Worm (Caenorhabditis elegans) whole organism, L3 larva: ENCODE results near the gene ZK795.2.

Experiments used
- R02D3.7 ChIP-seq: fragments of 150-350 bp; optimal IDR thresholded peaks from 2 replicates; lab custom pipeline; 2014; ENCODE audit warnings: missing biosample characterization, missing genetic modification characterization
- ZK546.5 ChIP-seq: sonication (generic microtip); optimal IDR thresholded peaks from 2 replicates; lab custom pipeline; 2017; ENCODE audit warnings: missing biosample characterization, missing genetic modification characterization
- ceh-16 ChIP-seq: sonication (generic microtip); optimal IDR thresholded peaks from 2 replicates; lab custom pipeline; 2017; ENCODE audit warnings: missing biosample characterization, missing genetic modification characterization
- ceh-28 ChIP-seq: fragments of 150-350 bp; optimal IDR thresholded peaks from 2 replicates; lab custom pipeline; 2014; ENCODE audit warnings: missing biosample characterization, missing genetic modification reagents, missing genetic modification characterization
- ceh-9 ChIP-seq: sonication (generic microtip); optimal IDR thresholded peaks from 2 replicates; lab custom pipeline; 2018; ENCODE audit warnings: missing biosample characterization, missing genetic modification characterization
- daf-12 ChIP-seq: fragments of 150-350 bp; optimal IDR thresholded peaks from 2 replicates; lab custom pipeline; 2014; ENCODE audit warnings: missing biosample characterization, missing genetic modification reagents, missing genetic modification characterization
- elt-2 ChIP-seq: sonication (generic microtip); optimal IDR thresholded peaks from 2 replicates; lab custom pipeline; 2016; ENCODE audit warnings: missing genetic modification reagents, mild to moderate bottlenecking, missing genetic modification characterization, missing compliant biosample characterization
- elt-3 ChIP-seq, 3 experiments: fragments of 150-350 bp in 1 of 3; sonication (generic microtip) in 2 of 3; optimal IDR thresholded peaks; 2 replicates in 2 of 3; 4 replicates in 1 of 3; lab custom pipeline; 2014 to 2017; ENCODE audit warnings: missing biosample characterization in 3 of 3, missing genetic modification characterization in 3 of 3
- eor-1 ChIP-seq, 2 experiments: fragments of 150-350 bp; optimal IDR thresholded peaks; 2 replicates each; lab custom pipeline; 2014 to 2018; ENCODE audit warnings: missing biosample characterization in 2 of 2, missing genetic modification characterization in 2 of 2
- fkh-10 ChIP-seq: sonication (generic microtip); optimal IDR thresholded peaks from 2 replicates; lab custom pipeline; 2017; ENCODE audit warnings: missing biosample characterization, missing genetic modification reagents, missing genetic modification characterization
- fos-1 ChIP-seq: fragments of 150-350 bp; optimal IDR thresholded peaks from 2 replicates; lab custom pipeline; 2014; ENCODE audit warnings: missing biosample characterization, missing genetic modification characterization
- jun-1 ChIP-seq: fragments of 150-350 bp; optimal IDR thresholded peaks from 2 replicates; lab custom pipeline; 2014; ENCODE audit warnings: missing biosample characterization, missing genetic modification reagents, missing genetic modification characterization
- lin-15B ChIP-seq: fragments of 150-350 bp; optimal IDR thresholded peaks from 2 replicates; lab custom pipeline; 2014; ENCODE audit warnings: missing biosample characterization, missing genetic modification characterization
- lin-39 ChIP-seq: fragments of 150-350 bp; optimal IDR thresholded peaks from 2 replicates; lab custom pipeline; 2018; ENCODE audit warnings: missing biosample characterization, missing genetic modification reagents, missing genetic modification characterization
- mdl-1 ChIP-seq: fragments of 150-350 bp; optimal IDR thresholded peaks from 2 replicates; lab custom pipeline; 2014; ENCODE audit warnings: missing biosample characterization, missing genetic modification characterization
- mml-1 ChIP-seq: fragments of 150-350 bp; sonication (generic microtip); optimal IDR thresholded peaks from 3 replicates; lab custom pipeline; 2014; ENCODE audit warnings: missing biosample characterization, missing genetic modification characterization
- nfya-1 ChIP-seq: sonication (generic microtip); optimal IDR thresholded peaks from 2 replicates; lab custom pipeline; 2017; ENCODE audit warnings: missing genetic modification characterization, mild to moderate bottlenecking, missing compliant biosample characterization, antibody characterized with exemption, moderate library complexity; ENCODE audit not compliant: insufficient read depth
- nhr-11 ChIP-seq: fragments of 150-350 bp; optimal IDR thresholded peaks from 2 replicates; lab custom pipeline; 2014; ENCODE audit warnings: missing biosample characterization, missing genetic modification characterization
- nhr-23 ChIP-seq: fragments of 150-350 bp; optimal IDR thresholded peaks from 2 replicates; lab custom pipeline; 2014; ENCODE audit warnings: missing biosample characterization, missing genetic modification reagents, missing genetic modification characterization
- nhr-237 ChIP-seq: fragments of 150-350 bp; optimal IDR thresholded peaks from 2 replicates; lab custom pipeline; 2014; ENCODE audit warnings: missing biosample characterization, missing genetic modification characterization
- nhr-25 ChIP-seq: sonication (generic microtip); optimal IDR thresholded peaks from 2 replicates; lab custom pipeline; 2017; ENCODE audit warnings: missing biosample characterization, missing genetic modification characterization
- nhr-28 ChIP-seq: fragments of 150-350 bp; optimal IDR thresholded peaks from 2 replicates; lab custom pipeline; 2014; ENCODE audit warnings: missing biosample characterization, missing genetic modification characterization
- nhr-43 ChIP-seq: sonication (generic microtip); optimal IDR thresholded peaks from 2 replicates; lab custom pipeline; 2016; ENCODE audit warnings: mild to moderate bottlenecking, missing genetic modification characterization, missing compliant biosample characterization; ENCODE audit not compliant: poor library complexity, severe bottlenecking
- nhr-67 ChIP-seq: fragments of 150-350 bp; optimal IDR thresholded peaks from 2 replicates; lab custom pipeline; 2014; ENCODE audit warnings: missing biosample characterization, missing genetic modification characterization
- pha-4 ChIP-seq: fragments of 150-350 bp; optimal IDR thresholded peaks from 2 replicates; lab custom pipeline; 2014; ENCODE audit warnings: missing biosample characterization, missing genetic modification reagents, missing genetic modification characterization
- pqm-1 ChIP-seq: fragments of 150-350 bp; optimal IDR thresholded peaks from 2 replicates; lab custom pipeline; 2017; ENCODE audit warnings: missing biosample characterization, missing genetic modification characterization, inconsistent platforms
- skn-1 ChIP-seq: fragments of 150-350 bp; optimal IDR thresholded peaks from 2 replicates; lab custom pipeline; 2014; ENCODE audit warnings: missing biosample characterization, missing genetic modification characterization
- snpc-4 ChIP-seq: fragments of 150-350 bp; optimal IDR thresholded peaks from 2 replicates; lab custom pipeline; 2014; ENCODE audit warnings: missing biosample characterization, missing genetic modification characterization
- unc-39 ChIP-seq: sonication (generic microtip); optimal IDR thresholded peaks from 4 replicates; lab custom pipeline; 2017; ENCODE audit warnings: missing biosample characterization, missing genetic modification characterization
- unc-62 ChIP-seq: fragments of 150-350 bp; sonication (generic microtip); optimal IDR thresholded peaks from 4 replicates; lab custom pipeline; 2014; ENCODE audit warnings: missing biosample characterization, missing genetic modification reagents, missing genetic modification characterization
- zag-1 ChIP-seq: fragments of 150-350 bp; optimal IDR thresholded peaks from 2 replicates; lab custom pipeline; 2014; ENCODE audit warnings: missing biosample characterization, missing genetic modification characterization
- ztf-11 ChIP-seq: fragments of 150-350 bp; optimal IDR thresholded peaks from 2 replicates; lab custom pipeline; 2014; ENCODE audit warnings: missing biosample characterization, missing genetic modification characterization
- ztf-4 ChIP-seq: fragments of 150-350 bp; optimal IDR thresholded peaks from 2 replicates; lab custom pipeline; 2014; ENCODE audit warnings: missing biosample characterization, missing genetic modification characterization

ZK795.2 gene

ce11 chrIV:12560568-12560967 lies 1.8 kb upstream of the ZK795.2 start, which contains the start of gene snb-7:
TSS of gene snb-7 (plus strand) at chrIV:12560868.
- TF ChIP-seq ztf-11 (tag; lab: Kevin White, UChicago) (no peak), daf-12 (tag; lab: Kevin White, UChicago) (no peak), nhr-237 (tag; lab: Kevin White, UChicago) (no peak), ZK546.5 (no peak), pqm-1 (tag; lab: Kevin White, UChicago) (no peak), eor-1 (tag; optimal IDR thresholded peaks at IDR 0.05; lab: Kevin White, UChicago) (no peak), R02D3.7 (tag; lab: Kevin White, UChicago) (no peak), skn-1 (tag; lab: Kevin White, UChicago) (no peak), nhr-11 (no peak), ztf-4 (no peak), nhr-28 (tag; lab: Kevin White, UChicago) (no peak), lin-15B (tag; lab: Kevin White, UChicago) (no peak), nhr-43 (tag; lab: Kevin White, UChicago) (no peak), unc-39 (tag; lab: Kevin White, UChicago) (no peak), elt-2 (tag; lab: Kevin White, UChicago) (no peak), ceh-16 (tag; lab: Kevin White, UChicago) (no peak)

ce11 chrIV:12551944-12552343 lies 6.8 kb downstream of the ZK795.2 start:
- TF ChIP-seq nhr-25, result no peak
- TF ChIP-seq, all 47 proteins: peak for 0

ce11 chrIV:12549014-12549413 lies 9.8 kb downstream of the ZK795.2 start:
- no peak for TF ChIP-seq ztf-4
- TF ChIP-seq ceh-28 (tag; lab: Kevin White, UChicago), result no peak
- no peak for TF ChIP-seq lin-39 (tag; lab: Kevin White, UChicago)
- TF ChIP-seq nhr-11, result no peak

ce11 chrIV:12547824-12548223 lies 11.0 kb downstream of the ZK795.2 start, which contains the start of gene ipmk-1:
TSS of gene ipmk-1 (plus strand) at chrIV:12548124.
- no peak for TF ChIP-seq ZK546.5
- no peak for TF ChIP-seq ceh-9
- no peak for TF ChIP-seq mdl-1 (tag; lab: Kevin White, UChicago)
- TF ChIP-seq unc-39 (tag; lab: Kevin White, UChicago), result no peak

ce11 chrIV:12545902-12546301 lies 12.9 kb downstream of the ZK795.2 start:
- TF ChIP-seq fos-1 (no peak), zag-1 (tag; lab: Kevin White, UChicago) (no peak), ceh-16 (tag; lab: Kevin White, UChicago) (no peak), nhr-67 (tag; lab: Kevin White, UChicago) (no peak), nfya-1 (no peak), unc-62 (GFP tag; lab: Kevin White, UChicago) (no peak), elt-2 (tag; lab: Kevin White, UChicago) (no peak), skn-1 (tag; lab: Kevin White, UChicago) (no peak), elt-3 (tag; optimal IDR thresholded peaks at IDR 0.05; lab: Kevin White, UChicago) (no peak), nhr-237 (tag; lab: Kevin White, UChicago) (no peak), mml-1 (no peak), snpc-4 (tag; lab: Kevin White, UChicago) (no peak), jun-1 (tag; lab: Kevin White, UChicago) (no peak), fkh-10 (GFP tag; lab: Kevin White, UChicago) (no peak), lin-39 (tag; lab: Kevin White, UChicago) (no peak), nhr-23 (no peak), nhr-43 (tag; lab: Kevin White, UChicago) (no peak)

ce11 chrIV:12545393-12545792 lies 13.4 kb downstream of the ZK795.2 start:
- TF ChIP-seq eor-1 (tag; optimal IDR thresholded peaks at IDR 0.05; lab: Kevin White, UChicago) (no peak), nhr-67 (tag; lab: Kevin White, UChicago) (no peak), snpc-4 (tag; lab: Kevin White, UChicago) (no peak), pha-4 (peak; percentile 7), pqm-1 (tag; lab: Kevin White, UChicago) (no peak), lin-39 (tag; lab: Kevin White, UChicago) (no peak), fkh-10 (GFP tag; lab: Kevin White, UChicago) (no peak)
- TF ChIP-seq, all 47 proteins: peak for 1
